Worm (Caenorhabditis elegans) whole organism, L3 larva: Measurements from ENCODE around the gene bre-5.

ENCODE experiments used
- ceh-9 ChIP-seq: sonication (generic microtip); optimal IDR thresholded peaks from 2 replicates; lab custom pipeline; 2018; ENCODE audit warnings: missing biosample characterization, missing genetic modification characterization
- daf-12 ChIP-seq: fragments of 150-350 bp; optimal IDR thresholded peaks from 2 replicates; lab custom pipeline; 2014; ENCODE audit warnings: missing biosample characterization, missing genetic modification reagents, missing genetic modification characterization
- nhr-12 ChIP-seq: fragments of 150-350 bp; optimal IDR thresholded peaks from 2 replicates; lab custom pipeline; 2014; ENCODE audit warnings: missing biosample characterization, missing genetic modification characterization
- nhr-237 ChIP-seq: fragments of 150-350 bp; optimal IDR thresholded peaks from 2 replicates; lab custom pipeline; 2014; ENCODE audit warnings: missing biosample characterization, missing genetic modification characterization
- skn-1 ChIP-seq: fragments of 150-350 bp; optimal IDR thresholded peaks from 2 replicates; lab custom pipeline; 2014; ENCODE audit warnings: missing biosample characterization, missing genetic modification characterization
- tbx-2 ChIP-seq: sonication (generic microtip); optimal IDR thresholded peaks from 2 replicates; lab custom pipeline; 2016; ENCODE audit warnings: mild to moderate bottlenecking, missing genetic modification characterization, missing compliant biosample characterization

- TF ChIP-seq nhr-237 (tag; lab: Kevin White, UChicago): no peak
- no peak for TF ChIP-seq ceh-9 (tag; lab: Kevin White, UChicago)
- no peak for TF ChIP-seq daf-12 (tag; lab: Kevin White, UChicago)
- no peak for TF ChIP-seq skn-1 (tag; lab: Kevin White, UChicago)
- no peak for TF ChIP-seq nhr-12
- TF ChIP-seq tbx-2 (tag; lab: Kevin White, UChicago): no peak
Observed at ce11 chrIV:12047552-12048347, 3.3 kb downstream of the bre-5 start, which contains the start of gene T12G3.4.
